Worm (Caenorhabditis elegans): Measurements from ENCODE around the gene gly-6.

- TF ChIP-seq lsy-2 (tag; optimal IDR thresholded peaks at IDR 0.05) (no peak), cnd-1 (tag; optimal IDR thresholded peaks at IDR 0.05) (no peak), snpc-4 (tag; optimal IDR thresholded peaks at IDR 0.05) (no peak), ces-1 (GFP tag; optimal IDR thresholded peaks at IDR 0.05) (no peak), zip-8 (tag; optimal IDR thresholded peaks at IDR 0.05) (no peak), blmp-1 (tag; optimal IDR thresholded peaks at IDR 0.05) (no peak), lin-13 (tag; optimal IDR thresholded peaks at IDR 0.05) (no peak), elt-1 (tag; optimal IDR thresholded peaks at IDR 0.05; ENCODE audit: borderline replicate concordance, insufficient read depth) (no peak), sptf-1 (tag; optimal IDR thresholded peaks at IDR 0.05) (no peak), nhr-12 (tag; optimal IDR thresholded peaks at IDR 0.05) (no peak)
Measured at ce11 chrIII:4349799-4350198, 18.8 kb upstream of the gly-6 start, which contains the start of gene B0285.6.
